Worm (Caenorhabditis elegans) whole organism, young adult: ENCODE measurements around the gene cic-1.

Source experiments
- B0261.1 ChIP-seq: sonication (generic microtip); optimal IDR thresholded peaks from 2 replicates; lab custom pipeline; 2016; ENCODE audit warnings: mild to moderate bottlenecking, missing genetic modification characterization, moderate library complexity, missing compliant biosample characterization
- B0336.3 ChIP-seq: fragments of 200-800 bp; sonication (Bioruptor generic); IDR thresholded peaks from 2 replicates; pipeline ENCODE4 v1.3.6; 2022; ENCODE audit warnings: missing genetic modification characterization, missing compliant biosample characterization
- F10E7.11 ChIP-seq: sonication (generic microtip); optimal IDR thresholded peaks from 2 replicates; lab custom pipeline; 2017; ENCODE audit warnings: mild to moderate bottlenecking, missing genetic modification characterization, moderate library complexity, missing compliant biosample characterization
- F23B12.7 ChIP-seq: sonication (generic microtip); optimal IDR thresholded peaks from 2 replicates; lab custom pipeline; 2017; ENCODE audit warnings: missing genetic modification characterization, mild to moderate bottlenecking, missing compliant biosample characterization, antibody characterized with exemption, moderate library complexity; ENCODE audit not compliant: insufficient read depth
- F33H1.4 ChIP-seq: fragments of 200-800 bp; sonication (Bioruptor generic); IDR thresholded peaks from 2 replicates; pipeline ENCODE4 v1.3.6; 2022; ENCODE audit warnings: missing genetic modification reagents, missing genetic modification characterization, missing compliant biosample characterization
- K11D2.4 ChIP-seq: fragments of 200-800 bp; sonication (Bioruptor generic); IDR thresholded peaks from 2 replicates; pipeline ENCODE4 v1.3.6; 2022; ENCODE audit warnings: missing genetic modification reagents, missing genetic modification characterization, missing compliant biosample characterization
- Y79H2A.3 ChIP-seq: fragments of 200-800 bp; sonication (Bioruptor generic); conservative IDR thresholded peaks from 2 replicates; pipeline ENCODE4 v1.3.6; 2022; ENCODE audit warnings: missing genetic modification reagents, missing genetic modification characterization, missing compliant biosample characterization
- akir-1 ChIP-seq: fragments of 200-800 bp; sonication (Bioruptor generic); optimal IDR thresholded peaks from 2 replicates; lab custom pipeline; 2018; ENCODE audit warnings: mild to moderate bottlenecking, missing genetic modification characterization, moderate library complexity, missing compliant biosample characterization
- ama-1 ChIP-seq, 3 experiments: fragments of 150-350 bp in 1 of 3; sonication (generic microtip) in 2 of 3; optimal IDR thresholded peaks; 2 replicates each; lab custom pipeline; 2014 to 2018; ENCODE audit warnings: missing biosample characterization in 2 of 3, missing genetic modification characterization in 2 of 3, missing genetic modification reagents in 2 of 3
- aptf-2 ChIP-seq: fragments of 200-800 bp; sonication (Bioruptor generic); conservative IDR thresholded peaks from 2 replicates; pipeline ENCODE4 v1.3.6; 2022; ENCODE audit warnings: missing genetic modification reagents, missing genetic modification characterization, missing compliant biosample characterization
- aptf-3 ChIP-seq: fragments of 200-800 bp; sonication (Bioruptor generic); IDR thresholded peaks from 2 replicates; pipeline ENCODE4 v1.3.6; 2022; ENCODE audit warnings: missing genetic modification characterization, missing compliant biosample characterization
- athp-1 ChIP-seq: sonication (generic microtip); optimal IDR thresholded peaks from 2 replicates; lab custom pipeline; 2017; ENCODE audit warnings: mild to moderate bottlenecking, missing genetic modification characterization, missing compliant biosample characterization
- bed-1 ChIP-seq: fragments of 200-800 bp; sonication (Bioruptor generic); IDR thresholded peaks from 2 replicates; pipeline ENCODE4 v1.3.6; 2022; ENCODE audit warnings: missing genetic modification reagents, missing genetic modification characterization, missing compliant biosample characterization
- ccch-3 ChIP-seq: fragments of 200-800 bp; sonication (Bioruptor generic); optimal IDR thresholded peaks from 2 replicates; lab custom pipeline; 2018; ENCODE audit warnings: mild to moderate bottlenecking, missing genetic modification characterization, missing compliant biosample characterization
- cebp-2 ChIP-seq: fragments of 200-800 bp; sonication (Bioruptor generic); IDR thresholded peaks from 2 replicates; pipeline ENCODE4 v1.3.6; 2022; ENCODE audit warnings: missing genetic modification characterization, missing compliant biosample characterization
- ceh-58 ChIP-seq: fragments of 200-800 bp; sonication (Bioruptor generic); IDR thresholded peaks from 2 replicates; pipeline ENCODE4 v1.3.6; 2022; ENCODE audit warnings: missing genetic modification characterization, missing compliant biosample characterization
- efl-1 ChIP-seq: fragments of 150-350 bp; optimal IDR thresholded peaks from 2 replicates; lab custom pipeline; 2014; ENCODE audit warnings: missing biosample characterization, missing genetic modification reagents, missing genetic modification characterization
- fkh-3 ChIP-seq: sonication (generic microtip); optimal IDR thresholded peaks from 2 replicates; lab custom pipeline; 2016; ENCODE audit warnings: mild to moderate bottlenecking, missing genetic modification characterization, missing compliant biosample characterization
- gei-17 ChIP-seq: fragments of 200-800 bp; sonication (Bioruptor generic); optimal IDR thresholded peaks from 2 replicates; lab custom pipeline; 2018; ENCODE audit warnings: mild to moderate bottlenecking, missing genetic modification characterization, missing compliant biosample characterization
- hmg-1.2 ChIP-seq: fragments of 200-800 bp; sonication (Bioruptor generic); IDR thresholded peaks from 2 replicates; pipeline ENCODE4 v1.3.6; 2022; ENCODE audit warnings: missing genetic modification reagents, missing genetic modification characterization, missing compliant biosample characterization
- hrde-1 ChIP-seq: sonication (generic microtip); optimal IDR thresholded peaks from 2 replicates; lab custom pipeline; 2016; ENCODE audit warnings: missing genetic modification characterization, mild to moderate bottlenecking, missing compliant biosample characterization, moderate library complexity, missing genotype, missing genetic modification reagents, borderline replicate concordance
- lag-1 ChIP-seq: fragments of 200-800 bp; sonication (Bioruptor generic); IDR thresholded peaks from 2 replicates; pipeline ENCODE4 v1.3.6; 2022; ENCODE audit warnings: missing genetic modification reagents, missing genetic modification characterization, missing compliant biosample characterization
- let-526 ChIP-seq: fragments of 200-800 bp; sonication (Bioruptor generic); IDR thresholded peaks from 2 replicates; pipeline ENCODE4 v1.3.6; 2022; ENCODE audit warnings: missing genetic modification reagents, missing genetic modification characterization, missing compliant biosample characterization
- lin-40 ChIP-seq: sonication (generic microtip); optimal IDR thresholded peaks from 2 replicates; lab custom pipeline; 2016; ENCODE audit warnings: missing genetic modification characterization, mild to moderate bottlenecking, missing compliant biosample characterization, missing genotype, missing genetic modification reagents
- lin-54 ChIP-seq: fragments of 200-800 bp; sonication (Bioruptor generic); optimal IDR thresholded peaks from 2 replicates; lab custom pipeline; 2018; ENCODE audit warnings: mild to moderate bottlenecking, missing genetic modification characterization, missing compliant biosample characterization
- madf-10 ChIP-seq: sonication (generic microtip); optimal IDR thresholded peaks from 2 replicates; lab custom pipeline; 2016; ENCODE audit warnings: mild to moderate bottlenecking, missing genetic modification characterization, missing compliant biosample characterization
- madf-6 ChIP-seq: fragments of 200-800 bp; sonication (Bioruptor generic); IDR thresholded peaks from 2 replicates; pipeline ENCODE4 v1.3.6; 2022; ENCODE audit warnings: missing genetic modification reagents, missing genetic modification characterization, missing compliant biosample characterization
- madf-8 ChIP-seq: fragments of 200-800 bp; sonication (Bioruptor generic); conservative IDR thresholded peaks from 2 replicates; pipeline ENCODE4 v1.3.6; 2022; ENCODE audit warnings: missing genetic modification reagents, missing genetic modification characterization, missing compliant biosample characterization
- mel-28 ChIP-seq: sonication (generic microtip); optimal IDR thresholded peaks from 2 replicates; lab custom pipeline; 2016; ENCODE audit warnings: borderline replicate concordance, mild to moderate bottlenecking, missing genetic modification characterization, missing compliant biosample characterization
- mxl-1 ChIP-seq: sonication (generic microtip); optimal IDR thresholded peaks from 2 replicates; lab custom pipeline; 2016; ENCODE audit warnings: missing genetic modification characterization, missing compliant biosample characterization
- nfya-1 ChIP-seq: sonication (generic microtip); optimal IDR thresholded peaks from 2 replicates; lab custom pipeline; 2017; ENCODE audit warnings: antibody characterized with exemption, missing compliant biosample characterization, missing genetic modification characterization, borderline replicate concordance; ENCODE audit not compliant: insufficient read depth
- nhr-120 ChIP-seq: fragments of 200-800 bp; sonication (Bioruptor generic); IDR thresholded peaks from 2 replicates; pipeline ENCODE4 v1.3.6; 2022; ENCODE audit warnings: missing genetic modification characterization, missing compliant biosample characterization
- nhr-179 ChIP-seq: sonication (generic microtip); optimal IDR thresholded peaks from 2 replicates; lab custom pipeline; 2016; ENCODE audit warnings: mild to moderate bottlenecking, missing genetic modification characterization, missing compliant biosample characterization
- pbrm-1 ChIP-seq: fragments of 200-800 bp; sonication (Bioruptor generic); IDR thresholded peaks from 2 replicates; pipeline ENCODE4 v1.3.6; 2022; ENCODE audit warnings: missing genetic modification reagents, missing genetic modification characterization, missing compliant biosample characterization
- pha-4 ChIP-seq: fragments of 150-350 bp; sonication (generic microtip); optimal IDR thresholded peaks from 2 replicates; lab custom pipeline; 2014; ENCODE audit warnings: missing biosample characterization, missing genetic modification reagents, missing genetic modification characterization
- snpc-1.3 ChIP-seq: sonication (generic microtip); optimal IDR thresholded peaks from 2 replicates; lab custom pipeline; 2017; ENCODE audit warnings: missing genetic modification characterization, mild to moderate bottlenecking, missing compliant biosample characterization, antibody characterized with exemption, moderate library complexity, missing genotype, missing genetic modification reagents; ENCODE audit not compliant: insufficient read depth
- sptf-2 ChIP-seq: fragments of 200-800 bp; sonication (Bioruptor generic); optimal IDR thresholded peaks from 2 replicates; lab custom pipeline; 2018; ENCODE audit warnings: mild to moderate bottlenecking, missing genetic modification characterization, missing compliant biosample characterization
- tbx-9 ChIP-seq: sonication (generic microtip); optimal IDR thresholded peaks from 2 replicates; lab custom pipeline; 2016; ENCODE audit warnings: borderline replicate concordance, missing genetic modification characterization, inconsistent platforms, missing compliant biosample characterization
- xnd-1 ChIP-seq: sonication (generic microtip); optimal IDR thresholded peaks from 2 replicates; lab custom pipeline; 2016; ENCODE audit warnings: missing genotype, missing genetic modification reagents, missing genetic modification characterization, missing compliant biosample characterization
- ztf-18 ChIP-seq: sonication (generic microtip); optimal IDR thresholded peaks from 2 replicates; lab custom pipeline; 2016; ENCODE audit warnings: missing genotype, mild to moderate bottlenecking, missing genetic modification characterization, missing compliant biosample characterization
- ztf-22 ChIP-seq: fragments of 200-800 bp; sonication (Bioruptor generic); optimal IDR thresholded peaks from 2 replicates; lab custom pipeline; 2018; ENCODE audit warnings: mild to moderate bottlenecking, missing genetic modification characterization, moderate library complexity, missing compliant biosample characterization
- ztf-28 ChIP-seq: fragments of 200-800 bp; sonication (Bioruptor generic); IDR thresholded peaks from 2 replicates; pipeline ENCODE4 v1.3.6; 2022; ENCODE audit warnings: missing genetic modification reagents, missing genetic modification characterization, missing compliant biosample characterization
- ztf-3 ChIP-seq: fragments of 200-800 bp; sonication (Bioruptor generic); optimal IDR thresholded peaks from 2 replicates; lab custom pipeline; 2018; ENCODE audit warnings: mild to moderate bottlenecking, missing genetic modification characterization, missing compliant biosample characterization
- ztf-6 ChIP-seq: fragments of 200-800 bp; sonication (Bioruptor generic); IDR thresholded peaks from 2 replicates; pipeline ENCODE4 v1.3.6; 2022; ENCODE audit warnings: missing genetic modification reagents, missing genetic modification characterization, missing compliant biosample characterization

cic-1 gene

DNA sequence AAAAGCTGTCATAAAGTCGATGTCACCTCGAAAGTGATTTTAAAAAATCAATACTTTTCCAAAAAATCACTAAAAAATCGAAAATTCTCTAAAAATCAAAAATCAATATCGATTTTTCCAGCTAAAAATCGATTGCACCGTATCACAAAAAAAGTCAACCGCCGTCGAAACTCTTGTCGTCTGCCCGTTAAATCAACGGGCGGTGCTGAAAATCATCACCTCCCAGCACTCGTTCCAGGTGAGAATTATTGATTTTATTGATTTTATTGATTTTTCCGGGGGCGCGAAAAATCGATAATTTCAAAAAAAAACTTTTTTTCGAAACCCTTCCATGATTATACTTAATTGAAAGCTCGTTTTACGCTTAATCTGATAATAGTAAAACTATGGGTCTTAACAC, 18.5 kb upstream of the cic-1 start (continued):
- TF ChIP-seq ama-1 (optimal IDR thresholded peaks at IDR 0.05; lab: Kevin White, UChicago), result no peak
- no peak for TF ChIP-seq ama-1 (GFP tag; optimal IDR thresholded peaks at IDR 0.05; lab: Kevin White, UChicago)
- no peak for TF ChIP-seq madf-8 (GFP tag; lab: Robert Waterston, UW)
- no peak for TF ChIP-seq aptf-2 (GFP tag; lab: Robert Waterston, UW)
- TF ChIP-seq, all 124 proteins: peak for 0

DNA sequence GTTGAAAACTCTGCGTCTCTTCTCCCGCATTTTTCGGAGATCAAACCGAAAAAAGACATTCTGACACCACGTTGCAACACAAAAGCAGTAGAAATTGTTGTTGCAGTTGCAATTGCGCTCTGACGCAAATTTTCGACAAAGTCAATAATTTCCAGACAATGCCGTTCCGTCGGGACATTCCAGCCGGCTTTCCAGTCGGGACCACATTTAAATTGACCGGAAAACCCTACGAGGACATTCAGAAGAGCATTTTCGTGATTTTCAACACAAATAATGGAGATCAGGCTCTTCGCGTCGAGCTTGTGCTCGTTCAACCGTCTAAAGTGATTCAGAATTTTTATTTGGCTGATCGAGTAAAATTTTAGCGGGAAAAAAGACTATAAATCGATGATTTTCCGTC, 18.0 kb upstream of the cic-1 start:
- TF ChIP-seq hmg-1.2 (GFP tag; lab: Robert Waterston, UW) (0 out of 2 replicates have a peak, but pooled peaks have one; percentile 16), F10E7.11 (tag; lab: Kevin White, UChicago) (no peak), madf-6 (GFP tag; lab: Robert Waterston, UW) (0 out of 2 replicates have a peak, but pooled peaks have one; percentile 19), Y79H2A.3 (no peak), ceh-58 (GFP tag; lab: Robert Waterston, UW) (no peak), ccch-3 (GFP tag; lab: Kevin White, UChicago) (no peak), F33H1.4 (GFP tag; lab: Robert Waterston, UW) (no peak)

DNA sequence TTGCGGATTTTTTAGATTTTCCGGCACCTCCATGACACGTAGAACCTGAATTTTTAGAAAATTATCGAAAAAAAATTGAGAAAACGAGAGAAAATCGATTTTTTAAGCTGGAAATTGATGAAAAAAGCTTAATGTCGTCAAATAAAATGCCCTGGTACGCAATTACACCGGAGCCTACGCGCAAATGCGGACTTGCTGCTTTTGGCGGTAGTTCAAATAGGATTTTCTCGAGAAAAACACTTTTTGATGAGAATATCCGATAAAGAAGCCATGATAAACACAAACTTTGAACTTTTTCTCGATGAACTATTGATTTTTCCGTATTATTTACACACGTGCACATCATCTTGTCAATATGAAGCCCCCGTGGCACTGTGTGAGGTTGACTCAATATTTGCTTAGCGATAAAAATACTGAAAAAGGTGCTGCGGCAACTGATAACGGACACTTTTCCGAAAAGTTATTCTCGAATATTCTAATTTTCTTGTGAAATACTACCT, 17.2 kb upstream of the cic-1 start, which contains the start of the genes W04B5.5 and W04B5.3:
Gene W04B5.5, minus strand, starts transcription at position 51 of the 500 bp plus-strand sequence.
Gene W04B5.3, plus strand, starts transcription at position 356 of the 500 bp plus-strand sequence.
- TF ChIP-seq F23B12.7 (tag; lab: Kevin White, UChicago), result no peak
- TF ChIP-seq pha-4 (tag; lab: Kevin White, UChicago), result no peak
- TF ChIP-seq hmg-1.2 (GFP tag; lab: Robert Waterston, UW), result no peak
- TF ChIP-seq ztf-3 (GFP tag; lab: Kevin White, UChicago), result no peak
- TF ChIP-seq mel-28 (tag; lab: Kevin White, UChicago), result no peak
- no peak for TF ChIP-seq madf-10 (tag; lab: Kevin White, UChicago)
- TF ChIP-seq nhr-179 (tag; lab: Kevin White, UChicago), result no peak
- TF ChIP-seq hrde-1, result no peak
- no peak for TF ChIP-seq cebp-2 (GFP tag; lab: Robert Waterston, UW)
- TF ChIP-seq ztf-28 (GFP tag; lab: Robert Waterston, UW), result no peak
- TF ChIP-seq efl-1 (GFP tag; lab: Kevin White, UChicago), result peak; percentile 82
- no peak for TF ChIP-seq B0261.1
- no peak for TF ChIP-seq lag-1 (GFP tag; lab: Robert Waterston, UW)
- peak; percentile 34 for TF ChIP-seq lin-40 (tag; lab: Kevin White, UChicago)
- no peak for TF ChIP-seq athp-1
- no peak for TF ChIP-seq aptf-3
- TF ChIP-seq gei-17 (GFP tag; lab: Kevin White, UChicago), result no peak
- no peak for TF ChIP-seq snpc-1.3 (tag; lab: Kevin White, UChicago)
- no peak for TF ChIP-seq mxl-1 (tag; lab: Kevin White, UChicago)
- no peak for TF ChIP-seq B0336.3 (GFP tag; lab: Robert Waterston, UW)
- peak; percentile 52 for TF ChIP-seq F33H1.4 (GFP tag; lab: Robert Waterston, UW)
- no peak for TF ChIP-seq let-526 (GFP tag; lab: Robert Waterston, UW)
- no peak for TF ChIP-seq nfya-1
- TF ChIP-seq bed-1 (GFP tag; lab: Robert Waterston, UW), result no peak
- no peak for TF ChIP-seq ztf-22 (GFP tag; lab: Kevin White, UChicago)
- no peak for TF ChIP-seq xnd-1
- no peak for TF ChIP-seq aptf-2 (GFP tag; lab: Robert Waterston, UW)
- TF ChIP-seq akir-1, result no peak
- no peak for TF ChIP-seq K11D2.4 (GFP tag; lab: Robert Waterston, UW)
- peak; percentile 94 for TF ChIP-seq lin-54 (GFP tag; lab: Kevin White, UChicago)
- no peak for TF ChIP-seq fkh-3 (tag; lab: Kevin White, UChicago)
- TF ChIP-seq tbx-9 (tag; lab: Kevin White, UChicago), result no peak
- TF ChIP-seq ztf-18 (tag; lab: Kevin White, UChicago), result no peak
- TF ChIP-seq pbrm-1 (GFP tag; lab: Robert Waterston, UW), result peak; percentile 60; the same call in 1 of the 2 replicates
- no peak for TF ChIP-seq sptf-2
- no peak for TF ChIP-seq ceh-58 (GFP tag; lab: Robert Waterston, UW)
- no peak for TF ChIP-seq nhr-120 (GFP tag; lab: Robert Waterston, UW)
- TF ChIP-seq ztf-6 (GFP tag; lab: Robert Waterston, UW), result no peak
